Worm (Caenorhabditis elegans) whole organism, midembryonic: ENCODE results near the gene fbxa-81.

Experiments used
- ref-1 ChIP-seq: fragments of 200-800 bp; sonication (Bioruptor generic); conservative IDR thresholded peaks from 2 replicates; pipeline ENCODE4 v1.3.6; 2022; ENCODE audit warnings: missing genetic modification reagents, missing genetic modification characterization, missing compliant biosample characterization
- ztf-29 ChIP-seq: fragments of 200-800 bp; sonication (Bioruptor generic); IDR thresholded peaks from 2 replicates; pipeline ENCODE4 v1.3.6; 2022; ENCODE audit warnings: missing genetic modification reagents, missing genetic modification characterization, missing compliant biosample characterization

ce11 chrX:14577579-14578127, 35.8 kb upstream of the fbxa-81 start, which contains the start of gene let-4:
- no peak for TF ChIP-seq ztf-29 (GFP tag; lab: Robert Waterston, UW)
- TF ChIP-seq ref-1 (GFP tag; lab: Robert Waterston, UW): no peak
